Fruit fly (Drosophila melanogaster) whole organism, embryonic: ENCODE results near the gene CG14036.

Source experiments
- B-H2 ChIP-seq: fragments of 200-800 bp; sonication (Bioruptor generic); optimal IDR thresholded peaks from 2 replicates; lab custom pipeline; 2018; ENCODE audit warnings: missing biosample characterization, mild to moderate bottlenecking, missing genetic modification characterization
- CG1233 ChIP-seq: fragments of 200-800 bp; sonication (Bioruptor generic); optimal IDR thresholded peaks from 4 replicates; lab custom pipeline; 2018; ENCODE audit warnings: missing biosample characterization, mild to moderate bottlenecking, missing genetic modification characterization
- CG13287 ChIP-seq: fragments of 200-800 bp; sonication (Bioruptor generic); IDR thresholded peaks from 2 replicates; pipeline ENCODE4 v1.3.6; 2022; ENCODE audit warnings: missing biosample characterization, missing genetic modification characterization; ENCODE audit not compliant: partially characterized antibody
- CG13624 ChIP-seq: fragments of 200-800 bp; sonication (Bioruptor generic); optimal IDR thresholded peaks from 2 replicates; lab custom pipeline; 2016; ENCODE audit warnings: missing biosample characterization, missing genetic modification characterization
- CG13894 ChIP-seq: fragments of 200-800 bp; sonication (Bioruptor generic); optimal IDR thresholded peaks from 3 replicates; lab custom pipeline; 2018; ENCODE audit warnings: missing biosample characterization, mild to moderate bottlenecking, missing genetic modification characterization, moderate library complexity
- CG2875 ChIP-seq: fragments of 200-800 bp; sonication (Bioruptor generic); optimal IDR thresholded peaks from 2 replicates; lab custom pipeline; 2017; ENCODE audit warnings: missing biosample characterization, mild to moderate bottlenecking, missing genetic modification characterization, missing genetic modification reagents
- CG32772 ChIP-seq: fragments of 200-800 bp; sonication (Bioruptor generic); IDR thresholded peaks from 2 replicates; pipeline ENCODE4 v1.3.6; 2022; ENCODE audit warnings: missing biosample characterization, missing genetic modification characterization
- CG3407 ChIP-seq: fragments of 200-800 bp; sonication (Bioruptor generic); optimal IDR thresholded peaks from 2 replicates; lab custom pipeline; 2018; ENCODE audit warnings: missing biosample characterization, mild to moderate bottlenecking, missing genetic modification characterization
- CG34376 ChIP-seq: fragments of 200-800 bp; sonication (Bioruptor generic); optimal IDR thresholded peaks from 2 replicates; lab custom pipeline; 2018; ENCODE audit warnings: missing biosample characterization, mild to moderate bottlenecking, missing genetic modification characterization
- CG3847 ChIP-seq: fragments of 200-800 bp; sonication (Bioruptor generic); IDR thresholded peaks from 2 replicates; pipeline ENCODE4 v1.3.6; 2022; ENCODE audit warnings: missing biosample characterization, missing genetic modification characterization
- CG4328 ChIP-seq: fragments of 200-800 bp; sonication (Bioruptor generic); optimal IDR thresholded peaks from 3 replicates; lab custom pipeline; 2017; ENCODE audit warnings: missing biosample characterization, missing genetic modification reagents, missing genetic modification characterization
- CG6175 ChIP-seq: fragments of 200-800 bp; sonication (Bioruptor generic); IDR thresholded peaks from 3 replicates; pipeline ENCODE4 v1.3.6; 2022; ENCODE audit warnings: missing biosample characterization, missing genetic modification characterization
- CG6689 ChIP-seq: fragments of 200-800 bp; sonication (Bioruptor generic); IDR thresholded peaks from 2 replicates; pipeline ENCODE4 v1.3.6; 2022; ENCODE audit warnings: missing biosample characterization, missing genetic modification characterization
- CG7987 ChIP-seq: fragments of 200-800 bp; sonication (Bioruptor generic); optimal IDR thresholded peaks from 2 replicates; lab custom pipeline; 2018; ENCODE audit warnings: missing biosample characterization, mild to moderate bottlenecking, missing genetic modification characterization, moderate library complexity
- D ChIP-seq, 2 experiments: fragments of 200-800 bp in 1 of 2; fragments of >200 bp in 1 of 2; sonication (Bioruptor generic) in 1 of 2; optimal IDR thresholded peaks; 2 replicates in 1 of 2; 3 replicates in 1 of 2; lab custom pipeline; 2017; ENCODE audit warnings: mild to moderate bottlenecking in 1 of 2, missing biosample characterization in 1 of 2, missing genetic modification characterization in 1 of 2, missing genetic modification reagents in 1 of 2
- Deaf1 ChIP-seq: fragments of 200-800 bp; optimal IDR thresholded peaks from 3 replicates; lab custom pipeline; 2019; ENCODE audit warnings: missing biosample characterization, mild to moderate bottlenecking, missing genetic modification characterization, moderate library complexity
- Dp ChIP-seq: fragments of 200-800 bp; sonication (Bioruptor generic); optimal IDR thresholded peaks from 2 replicates; lab custom pipeline; 2018; ENCODE audit warnings: missing biosample characterization, mild to moderate bottlenecking, missing genetic modification characterization, moderate library complexity
- Gug ChIP-seq: fragments of 200-800 bp; sonication (Bioruptor generic); IDR thresholded peaks from 4 replicates; pipeline ENCODE4 v1.3.6; 2022; ENCODE audit warnings: missing biosample characterization, missing genetic modification characterization
- Hey ChIP-seq: fragments of 200-800 bp; sonication (Bioruptor generic); optimal IDR thresholded peaks from 3 replicates; lab custom pipeline; 2018; ENCODE audit warnings: missing biosample characterization, mild to moderate bottlenecking, missing genetic modification characterization
- HmgZ ChIP-seq: fragments of 200-800 bp; sonication (Bioruptor generic); optimal IDR thresholded peaks from 2 replicates; lab custom pipeline; 2018; ENCODE audit warnings: missing biosample characterization, mild to moderate bottlenecking, missing genetic modification characterization
- Hr51 ChIP-seq, 2 experiments: fragments of 200-800 bp; sonication (Bioruptor generic); optimal IDR thresholded peaks; 2 replicates in 1 of 2; 3 replicates in 1 of 2; lab custom pipeline; 2016 to 2018; ENCODE audit warnings: missing biosample characterization in 2 of 2, missing genetic modification characterization in 2 of 2, mild to moderate bottlenecking in 1 of 2, moderate library complexity in 1 of 2
- Jarid2 ChIP-seq: fragments of 200-800 bp; sonication (Bioruptor generic); optimal IDR thresholded peaks from 3 replicates; lab custom pipeline; 2017; ENCODE audit warnings: mild to moderate bottlenecking, missing biosample characterization, missing genetic modification reagents, missing genetic modification characterization
- MBD-R2 ChIP-seq: fragments of 200-800 bp; sonication (Bioruptor generic); IDR thresholded peaks from 2 replicates; pipeline ENCODE4 v1.3.6; 2022; ENCODE audit warnings: missing biosample characterization, missing genetic modification characterization
- Med ChIP-seq: fragments of 200-800 bp; sonication (Bioruptor generic); peaks from one replicate; lab custom pipeline; 2016; ENCODE audit warnings: missing biosample characterization, missing genetic modification characterization, mild to moderate bottlenecking, inconsistent platforms, moderate library complexity
- NC2β ChIP-seq: fragments of 200-800 bp; sonication (Bioruptor generic); optimal IDR thresholded peaks from 2 replicates; lab custom pipeline; 2016; ENCODE audit warnings: missing biosample characterization, missing genetic modification characterization
- NFAT ChIP-seq: fragments of 200-800 bp; sonication (Bioruptor generic); IDR thresholded peaks from 2 replicates; pipeline ENCODE4 v1.3.6; 2022; ENCODE audit warnings: missing biosample characterization, missing genetic modification characterization
- Nf-YB ChIP-seq: fragments of 200-800 bp; sonication (Bioruptor generic); optimal IDR thresholded peaks from 3 replicates; lab custom pipeline; 2019; ENCODE audit warnings: missing biosample characterization, mild to moderate bottlenecking, missing genetic modification characterization, moderate library complexity
- Nf-YC ChIP-seq: fragments of 200-800 bp; optimal IDR thresholded peaks from 3 replicates; lab custom pipeline; 2019; ENCODE audit warnings: missing biosample characterization, mild to moderate bottlenecking, missing genetic modification characterization, moderate library complexity
- Optix ChIP-seq: fragments of 200-800 bp; sonication (Bioruptor generic); IDR thresholded peaks from 3 replicates; pipeline ENCODE4 v1.3.6; 2022; ENCODE audit warnings: missing biosample characterization, missing genetic modification characterization
- Pdp1 ChIP-seq, 2 experiments: fragments of 200-800 bp; sonication (Bioruptor generic); optimal IDR thresholded peaks; 3 replicates each; lab custom pipeline; 2016; ENCODE audit warnings: missing biosample characterization in 2 of 2, missing genetic modification characterization in 2 of 2, mild to moderate bottlenecking in 1 of 2, moderate library complexity in 1 of 2
- Stat92E ChIP-seq, 3 experiments: fragments of >200 bp in 2 of 3; fragments of 200-800 bp in 1 of 3; sonication (Bioruptor generic) in 1 of 3; optimal IDR thresholded peaks; 2 replicates each; lab custom pipeline; 2017 to 2019; ENCODE audit warnings: missing biosample characterization in 3 of 3, missing genetic modification characterization in 3 of 3, mild to moderate bottlenecking in 1 of 3, moderate library complexity in 1 of 3
- Taf1 ChIP-seq: fragments of 200-800 bp; sonication (Bioruptor generic); IDR thresholded peaks from 2 replicates; pipeline ENCODE4 v1.3.6; 2022; ENCODE audit warnings: missing biosample characterization, missing genetic modification characterization
- cato ChIP-seq: fragments of 200-800 bp; sonication (Bioruptor generic); optimal IDR thresholded peaks from 2 replicates; lab custom pipeline; 2016; ENCODE audit warnings: missing biosample characterization, missing genetic modification characterization, borderline replicate concordance
- cg ChIP-seq: fragments of 200-800 bp; sonication (Bioruptor generic); optimal IDR thresholded peaks from 3 replicates; lab custom pipeline; 2019; ENCODE audit warnings: missing biosample characterization, mild to moderate bottlenecking, missing genetic modification characterization, moderate library complexity
- cwo ChIP-seq: fragments of 200-800 bp; sonication (Bioruptor generic); optimal IDR thresholded peaks from 3 replicates; lab custom pipeline; 2017; ENCODE audit warnings: missing biosample characterization, missing genetic modification characterization, mild to moderate bottlenecking, moderate library complexity, missing genetic modification reagents
- dati ChIP-seq: fragments of 200-800 bp; sonication (Bioruptor generic); IDR thresholded peaks from 2 replicates; pipeline ENCODE4 v1.3.6; 2022; ENCODE audit warnings: missing biosample characterization, missing genetic modification characterization
- exex ChIP-seq: fragments of 200-800 bp; sonication (Bioruptor generic); optimal IDR thresholded peaks from 4 replicates; lab custom pipeline; 2018; ENCODE audit warnings: missing biosample characterization, mild to moderate bottlenecking, missing genetic modification characterization, moderate library complexity
- ftz-f1 ChIP-seq: fragments of 200-800 bp; sonication (Bioruptor generic); optimal IDR thresholded peaks from 2 replicates; lab custom pipeline; 2016; ENCODE audit warnings: missing biosample characterization, missing genetic modification characterization
- fu2 ChIP-seq: fragments of 200-800 bp; sonication (Bioruptor generic); optimal IDR thresholded peaks from 2 replicates; lab custom pipeline; 2016; ENCODE audit warnings: missing biosample characterization, missing genetic modification characterization
- hbn ChIP-seq: fragments of 200-800 bp; sonication (Bioruptor generic); IDR thresholded peaks from 2 replicates; pipeline ENCODE4 v1.3.6; 2022; ENCODE audit warnings: missing biosample characterization, missing genetic modification characterization; ENCODE audit not compliant: partially characterized antibody
- mld ChIP-seq: fragments of 200-800 bp; sonication (Bioruptor generic); IDR thresholded peaks from 3 replicates; pipeline ENCODE4 v1.3.6; 2022; ENCODE audit warnings: missing biosample characterization, missing genetic modification characterization; ENCODE audit not compliant: partially characterized antibody
- nau ChIP-seq: fragments of 200-800 bp; sonication (Bioruptor generic); optimal IDR thresholded peaks from 3 replicates; lab custom pipeline; 2017; ENCODE audit warnings: missing biosample characterization, mild to moderate bottlenecking, missing genetic modification characterization, missing genetic modification reagents
- peb ChIP-seq: fragments of 200-800 bp; sonication (Bioruptor generic); IDR thresholded peaks from 2 replicates; pipeline ENCODE4 v1.3.6; 2022; ENCODE audit warnings: missing biosample characterization, missing genetic modification characterization
- row ChIP-seq: fragments of 200-800 bp; sonication (Bioruptor generic); IDR thresholded peaks from 3 replicates; pipeline ENCODE4 v1.3.6; 2022; ENCODE audit warnings: missing biosample characterization, missing genetic modification characterization
- slbo ChIP-seq: fragments of 200-800 bp; sonication (Bioruptor generic); IDR thresholded peaks from 2 replicates; pipeline ENCODE4 v1.3.6; 2022; ENCODE audit warnings: missing biosample characterization, missing genetic modification characterization
- ssp ChIP-seq: fragments of 200-800 bp; sonication (Bioruptor generic); IDR thresholded peaks from 2 replicates; pipeline ENCODE4 v1.3.6; 2022; ENCODE audit warnings: missing biosample characterization, missing genetic modification characterization
- sug ChIP-seq: fragments of 200-800 bp; optimal IDR thresholded peaks from 2 replicates; lab custom pipeline; 2019; ENCODE audit warnings: missing biosample characterization, mild to moderate bottlenecking, missing genetic modification characterization, moderate library complexity
- z ChIP-seq: fragments of 200-800 bp; sonication (Bioruptor generic); IDR thresholded peaks from 3 replicates; pipeline ENCODE4 v1.3.6; 2022; ENCODE audit warnings: missing biosample characterization, missing genetic modification characterization

The CG14036 gene

dm6 chr2L:5029049-5029808 is 25.6 kb downstream of the CG14036 start, which contains the start of gene Col4a1 (continued):
- no peak for TF ChIP-seq mld (GFP tag; lab: Robert Waterston, UW)
- no peak for TF ChIP-seq CG32772 (GFP tag; lab: Robert Waterston, UW)
- no peak for TF ChIP-seq CG6689 (GFP tag; lab: Robert Waterston, UW)
- no peak for TF ChIP-seq CG3407 (GFP tag; lab: Kevin White, UChicago)
- TF ChIP-seq D (optimal IDR thresholded peaks at IDR 0.05; lab: Kevin White, UChicago), result no peak
- no peak for TF ChIP-seq D (GFP tag; optimal IDR thresholded peaks at IDR 0.05; lab: Kevin White, UChicago)
- TF ChIP-seq NC2β, result no peak
- no peak for TF ChIP-seq peb
- 0 out of 3 replicates have a peak, but pooled peaks have one; percentile 22 for TF ChIP-seq Optix (GFP tag; lab: Robert Waterston, UW)
- TF ChIP-seq CG2875 (GFP tag; lab: Kevin White, UChicago), result no peak
- TF ChIP-seq sug (tag; lab: Kevin White, UChicago), result peak; percentile 90
- TF ChIP-seq slbo, result peak; percentile 26; the same call in 1 of the 2 replicates
- no peak for TF ChIP-seq Dp (GFP tag; lab: Kevin White, UChicago)
- TF ChIP-seq Hr51 (GFP tag; optimal IDR thresholded peaks at IDR 0.05; lab: Kevin White, UChicago), result no peak
- TF ChIP-seq cwo, result peak; percentile 30
- TF ChIP-seq CG4328, result no peak
- TF ChIP-seq dati (GFP tag; lab: Robert Waterston, UW), result no peak
- TF ChIP-seq ftz-f1 (GFP tag; lab: Kevin White, UChicago), result peak; percentile 45
- TF ChIP-seq exex, result no peak
- TF ChIP-seq Pdp1 (GFP tag; optimal IDR thresholded peaks at IDR 0.05; lab: Kevin White, UChicago), result peak in 1 of 2 experiments; percentile 20
- peak; percentile 97 for TF ChIP-seq Deaf1
- TF ChIP-seq Stat92E (GFP tag; optimal IDR thresholded peaks at IDR 0.05; lab: Kevin White, UChicago), result no peak
- no peak for TF ChIP-seq Taf1 (GFP tag; lab: Robert Waterston, UW)
- 0 out of 2 replicates have a peak, but pooled peaks have one; percentile 8 for TF ChIP-seq NFAT (GFP tag; lab: Robert Waterston, UW)
- no peak for TF ChIP-seq row
- TF ChIP-seq Med (GFP tag; lab: Kevin White, UChicago), result peak; percentile 61
- no peak for TF ChIP-seq Gug
- peak; percentile 14 for TF ChIP-seq cg
- no peak for TF ChIP-seq ssp (GFP tag; lab: Robert Waterston, UW)
- TF ChIP-seq Nf-YC (tag; lab: Kevin White, UChicago), result peak; percentile 51
- TF ChIP-seq Jarid2 (GFP tag; lab: Kevin White, UChicago), result peak; percentile 51
- TF ChIP-seq CG7987 (GFP tag; lab: Kevin White, UChicago), result no peak
- TF ChIP-seq HmgZ, result no peak
- TF ChIP-seq CG3847 (GFP tag; lab: Robert Waterston, UW), result no peak
- peak; percentile 48; the same call in 1 of the 3 replicates for TF ChIP-seq CG6175 (GFP tag; lab: Robert Waterston, UW)
- TF ChIP-seq z (GFP tag; lab: Robert Waterston, UW), result no peak
- TF ChIP-seq cato (GFP tag; lab: Kevin White, UChicago), result no peak
- no peak for TF ChIP-seq CG13287 (GFP tag; lab: Robert Waterston, UW)
- TF ChIP-seq CG13624 (GFP tag; lab: Kevin White, UChicago), result no peak
- no peak for TF ChIP-seq Hey (tag; lab: Kevin White, UChicago)
- no peak for TF ChIP-seq MBD-R2 (GFP tag; lab: Robert Waterston, UW)
- TF ChIP-seq hbn (GFP tag; lab: Robert Waterston, UW), result no peak
- TF ChIP-seq fu2, result no peak
- TF ChIP-seq Nf-YB (GFP tag; lab: Kevin White, UChicago), result peak; percentile 55
- TF ChIP-seq CG1233, result no peak
- TF ChIP-seq B-H2 (GFP tag; lab: Kevin White, UChicago), result no peak
- no peak for TF ChIP-seq nau
- no peak for TF ChIP-seq CG13894 (tag; lab: Kevin White, UChicago)
- TF ChIP-seq CG34376 (GFP tag; lab: Kevin White, UChicago), result peak; percentile 97
